Worm (Caenorhabditis elegans) whole organism, young adult: ENCODE data around the gene R02F11.3.

Source experiments
- B0035.1 ChIP-seq: sonication (generic microtip); optimal IDR thresholded peaks from 2 replicates; lab custom pipeline; 2016; ENCODE audit warnings: missing genetic modification characterization, mild to moderate bottlenecking, missing compliant biosample characterization, missing genotype, missing genetic modification reagents
- lin-26 ChIP-seq: fragments of 200-800 bp; sonication (Bioruptor generic); IDR thresholded peaks from 2 replicates; pipeline ENCODE4 v1.3.6; 2022; ENCODE audit warnings: missing genetic modification reagents, missing genetic modification characterization, missing compliant biosample characterization
- nhr-80 ChIP-seq: sonication (generic microtip); optimal IDR thresholded peaks from 2 replicates; lab custom pipeline; 2016; ENCODE audit warnings: missing genetic modification characterization, missing compliant biosample characterization

ce11 chrV:4823323-4823682, 17.6 kb upstream of the R02F11.3 start, which contains the start of gene adss-1:
- TF ChIP-seq B0035.1 (tag; lab: Kevin White, UChicago) (no peak), nhr-80 (tag; lab: Kevin White, UChicago) (no peak), lin-26 (no peak)
